Fruit fly (Drosophila melanogaster): ENCODE data around the gene Srg1.

Gene Srg1

DNA sequence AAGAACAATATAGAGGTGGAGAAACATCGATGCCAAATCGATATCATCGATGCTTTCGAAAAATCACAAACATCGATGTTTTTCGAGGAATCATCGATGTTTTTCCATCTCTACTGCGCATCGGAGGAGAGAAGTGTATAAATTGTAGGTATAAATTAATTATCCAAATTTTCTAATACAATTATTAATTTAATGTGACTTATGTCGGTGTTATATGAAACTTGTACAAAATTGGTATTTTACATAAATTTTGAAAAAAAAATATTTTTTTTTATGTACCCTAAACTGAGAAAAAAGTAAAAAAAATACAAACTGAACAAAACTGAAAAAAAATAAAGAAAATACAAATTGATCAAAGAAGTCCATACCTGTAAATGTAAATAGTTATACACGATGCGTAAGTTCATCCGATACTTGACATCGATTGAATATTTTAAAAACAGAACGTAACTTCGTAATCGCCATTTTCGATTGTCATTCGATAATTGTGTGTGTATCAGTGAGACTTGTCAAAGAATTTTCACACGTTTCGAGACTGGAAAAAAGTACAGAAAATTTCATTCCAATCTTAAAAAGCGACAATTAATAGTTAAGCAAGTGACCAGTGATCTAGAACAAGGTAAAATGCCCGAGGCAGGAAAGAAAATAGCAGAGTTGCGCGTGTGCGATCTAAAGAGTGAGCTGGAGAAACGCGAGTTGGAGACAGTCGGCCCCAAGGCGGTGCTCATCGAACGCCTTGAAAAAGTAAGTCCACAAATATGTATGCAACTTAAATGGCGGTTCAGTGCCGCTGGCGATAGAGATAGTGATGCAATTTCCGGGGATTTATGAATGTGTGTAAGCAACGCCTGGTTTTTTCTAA is 47.3 kb downstream of the Srg1 start, which contains the start of the genes CG5808 and Saf-B (continued):
- TF ChIP-seq Xbp1 (GFP tag; optimal IDR thresholded peaks at IDR 0.05) (peak; percentile 39), CG12071 (GFP tag; optimal IDR thresholded peaks at IDR 0.05) (no peak), CG4820 (GFP tag; optimal IDR thresholded peaks at IDR 0.05) (peak; percentile 62), CG18599 (GFP tag; optimal IDR thresholded peaks at IDR 0.05) (no peak), Ets65A (GFP tag) (peak; percentile 93), CG10565 (GFP tag; optimal IDR thresholded peaks at IDR 0.05) (no peak), CG15011 (GFP tag; optimal IDR thresholded peaks at IDR 0.05) (no peak), Six4 (GFP tag; optimal IDR thresholded peaks at IDR 0.05) (peak; percentile 40), CG13123 (GFP tag; optimal IDR thresholded peaks at IDR 0.05) (no peak), jumu (GFP tag; optimal IDR thresholded peaks at IDR 0.05) (no peak), CG4404 (GFP tag; IDR thresholded peaks at IDR 0.05) (peak; percentile 48; the same call in 1 of the 2 replicates), chif (GFP tag; optimal IDR thresholded peaks at IDR 0.05) (no peak), BtbVII (GFP tag; optimal IDR thresholded peaks at IDR 0.05) (no peak), CG14965 (GFP tag; optimal IDR thresholded peaks at IDR 0.05; ENCODE audit: borderline replicate concordance) (no peak), z (GFP tag; IDR thresholded peaks at IDR 0.05) (no peak), HmgZ (tag; optimal IDR thresholded peaks at IDR 0.05) (no peak), grn (GFP tag; optimal IDR thresholded peaks at IDR 0.05) (no peak), CG15479 (GFP tag; optimal IDR thresholded peaks at IDR 0.05) (no peak), gt (GFP tag; IDR thresholded peaks at IDR 0.05) (no peak), Hsf (GFP tag; optimal IDR thresholded peaks at IDR 0.05) (peak; percentile 38), Dek (tag; optimal IDR thresholded peaks at IDR 0.05) (peak; percentile 33), CG18476 (GFP tag; optimal IDR thresholded peaks at IDR 0.05) (peak; percentile 59), CG3995 (GFP tag; optimal IDR thresholded peaks at IDR 0.05) (peak; percentile 54), CG6689 (GFP tag; IDR thresholded peaks at IDR 0.05) (peak; percentile 70), Usf (GFP tag; optimal IDR thresholded peaks at IDR 0.05) (no peak), lab (GFP tag; optimal IDR thresholded peaks at IDR 0.05) (no peak), BEAF-32 (GFP tag; optimal IDR thresholded peaks at IDR 0.05) (peak; percentile 87), Doc2 (GFP tag; IDR thresholded peaks at IDR 0.05) (no peak), luna (GFP tag; optimal IDR thresholded peaks at IDR 0.05) (no peak), CG3065 (GFP tag; optimal IDR thresholded peaks at IDR 0.05) (no peak), CG8944 (GFP tag; optimal IDR thresholded peaks at IDR 0.05) (no peak), ro (GFP tag; IDR thresholded peaks at IDR 0.05) (no peak), CG1024 (GFP tag; IDR thresholded peaks at IDR 0.05) (no peak), tio (GFP tag; optimal IDR thresholded peaks at IDR 0.05) (no peak), CG17912 (GFP tag; optimal IDR thresholded peaks at IDR 0.05) (no peak), zen (tag; optimal IDR thresholded peaks at IDR 0.05) (peak; percentile 32), crc (GFP tag; optimal IDR thresholded peaks at IDR 0.05) (no peak), CG42726 (GFP tag; IDR thresholded peaks at IDR 0.05; ENCODE audit: partially characterized antibody) (0 out of 2 replicates have a peak, but pooled peaks have one; percentile 32), da (GFP tag; optimal IDR thresholded peaks at IDR 0.05) (no peak), ap (GFP tag; IDR thresholded peaks at IDR 0.05) (peak; percentile 26; the same call in 1 of the 2 replicates), Ptx1 (GFP tag; IDR thresholded peaks at IDR 0.05) (peak; percentile 81), CG7928 (GFP tag; optimal IDR thresholded peaks at IDR 0.05) (peak; percentile 18), CG9932 (GFP tag; IDR thresholded peaks at IDR 0.05) (peak; percentile 38; the same call in 1 of the 2 replicates), mirr (GFP tag; optimal IDR thresholded peaks at IDR 0.05) (no peak), H2.0 (GFP tag; IDR thresholded peaks at IDR 0.05) (no peak), Chrac-16 (GFP tag; optimal IDR thresholded peaks at IDR 0.05) (peak; percentile 4), ranshi (GFP tag; IDR thresholded peaks at IDR 0.05) (no peak), nerfin-2 (GFP tag; IDR thresholded peaks at IDR 0.05; ENCODE audit: partially characterized antibody) (peak; percentile 86), CG12104 (GFP tag; optimal IDR thresholded peaks at IDR 0.05) (peak; percentile 74), CG14050 (GFP tag; IDR thresholded peaks at IDR 0.05) (no peak)

Measured in whole organism, embryonic.